Worm (Caenorhabditis elegans) whole organism, L4/young adult: ENCODE results near the gene nfu-1.

Experiments used
- W03F9.2 ChIP-seq: fragments of 150-350 bp; optimal IDR thresholded peaks from 2 replicates; lab custom pipeline; 2014; ENCODE audit warnings: missing biosample characterization, missing genetic modification characterization
- dao-5 ChIP-seq: sonication (generic microtip); optimal IDR thresholded peaks from 2 replicates; lab custom pipeline; 2016; ENCODE audit warnings: missing genotype, missing genetic modification characterization, moderate library complexity, missing compliant biosample characterization

- TF ChIP-seq dao-5 (no peak), W03F9.2 (tag; lab: Kevin White, UChicago) (no peak)
These were observed 4.6 kb downstream of the nfu-1 start, which contains the start of gene spe-26 for ce11 chrIV:10391827-10392226.
